Fruit fly (Drosophila melanogaster) whole organism, wandering third instar larva: ENCODE results near the gene ThrRS.

Experiments used
- Abd-B ChIP-seq: fragments of >200 bp; optimal IDR thresholded peaks from 2 replicates; lab custom pipeline; 2017; ENCODE audit warnings: missing biosample characterization, missing genetic modification characterization
- CG32264 ChIP-seq: fragments of 200-800 bp; sonication (Bioruptor generic); optimal IDR thresholded peaks from 2 replicates; lab custom pipeline; 2016; ENCODE audit warnings: missing biosample characterization, missing genetic modification characterization
- CrebA ChIP-seq: fragments of 200-800 bp; sonication (Bioruptor generic); optimal IDR thresholded peaks from 2 replicates; lab custom pipeline; 2016; ENCODE audit warnings: missing biosample characterization, mild to moderate bottlenecking, missing genetic modification characterization, borderline replicate concordance
- GATAd ChIP-seq: sonication (Bioruptor generic); optimal IDR thresholded peaks from 2 replicates; lab custom pipeline; 2016; ENCODE audit warnings: missing biosample characterization, missing genetic modification characterization
- HLH106 ChIP-seq: fragments of 200-800 bp; optimal IDR thresholded peaks from 3 replicates; lab custom pipeline; 2019; ENCODE audit warnings: missing biosample characterization, mild to moderate bottlenecking, missing genetic modification characterization, moderate library complexity
- Hnf4 ChIP-seq: fragments of 200-800 bp; sonication (Bioruptor generic); optimal IDR thresholded peaks from 2 replicates; lab custom pipeline; 2016; ENCODE audit warnings: missing biosample characterization, mild to moderate bottlenecking, missing genetic modification characterization
- Jra ChIP-seq: sonication (Bioruptor generic); optimal IDR thresholded peaks from 2 replicates; lab custom pipeline; 2016; ENCODE audit warnings: missing biosample characterization, missing genetic modification characterization
- br ChIP-seq: fragments of 200-800 bp; sonication (Bioruptor generic); optimal IDR thresholded peaks from 2 replicates; lab custom pipeline; 2016; ENCODE audit warnings: missing biosample characterization, missing genetic modification characterization
- brk ChIP-seq: fragments of 200-800 bp; sonication (Bioruptor generic); optimal IDR thresholded peaks from 2 replicates; lab custom pipeline; 2016; ENCODE audit warnings: missing biosample characterization, mild to moderate bottlenecking, missing genetic modification characterization
- dsf ChIP-seq: sonication (Bioruptor generic); optimal IDR thresholded peaks from 2 replicates; lab custom pipeline; 2016; ENCODE audit warnings: missing biosample characterization, missing genetic modification characterization, borderline replicate concordance
- foxo ChIP-seq, 2 experiments: fragments of 200-800 bp; sonication (Bioruptor generic); optimal IDR thresholded peaks; 2 replicates in 1 of 2; 3 replicates in 1 of 2; lab custom pipeline; 2016 to 2017; ENCODE audit warnings: missing biosample characterization in 2 of 2, missing genetic modification characterization in 2 of 2
- lola ChIP-seq: fragments of >200 bp; optimal IDR thresholded peaks from 2 replicates; lab custom pipeline; 2017; ENCODE audit warnings: missing biosample characterization, missing genetic modification characterization
- psq ChIP-seq: fragments of 200-800 bp; sonication (Bioruptor generic); optimal IDR thresholded peaks from 3 replicates; lab custom pipeline; 2017; ENCODE audit warnings: missing biosample characterization, mild to moderate bottlenecking, missing genetic modification characterization, moderate library complexity
- sage ChIP-seq: fragments of 200-800 bp; sonication (Bioruptor generic); optimal IDR thresholded peaks from 2 replicates; lab custom pipeline; 2016; ENCODE audit warnings: missing biosample characterization, mild to moderate bottlenecking, missing genetic modification characterization

dm6 chr2L:12115809-12116208 is 12.3 kb downstream of the ThrRS start:
- TF ChIP-seq dsf (GFP tag; lab: Kevin White, UChicago), result no peak
- TF ChIP-seq sage (GFP tag; lab: Kevin White, UChicago), result no peak
- TF ChIP-seq psq (GFP tag; lab: Kevin White, UChicago), result no peak
- no peak for TF ChIP-seq lola (GFP tag; lab: Kevin White, UChicago)
- TF ChIP-seq br (GFP tag; lab: Kevin White, UChicago), result no peak
- TF ChIP-seq HLH106 (tag; lab: Kevin White, UChicago), result no peak
- TF ChIP-seq foxo (GFP tag; optimal IDR thresholded peaks at IDR 0.05; lab: Kevin White, UChicago), result no peak
- no peak for TF ChIP-seq Hnf4 (GFP tag; lab: Kevin White, UChicago)
- no peak for TF ChIP-seq CrebA (GFP tag; lab: Kevin White, UChicago)
- TF ChIP-seq CG32264 (GFP tag; lab: Kevin White, UChicago), result no peak
- no peak for TF ChIP-seq brk
- no peak for TF ChIP-seq Jra
- no peak for TF ChIP-seq GATAd (GFP tag; lab: Kevin White, UChicago)
- no peak for TF ChIP-seq Abd-B (GFP tag; lab: Kevin White, UChicago)
